Worm (Caenorhabditis elegans) whole organism, mixed stage, embryonic: ENCODE measurements around the gene ins-19.

Experiments
- M03D4.4 ChIP-seq: sonication (generic microtip); optimal IDR thresholded peaks from 2 replicates; lab custom pipeline; 2017; ENCODE audit warnings: mild to moderate bottlenecking, missing genetic modification characterization, missing compliant biosample characterization
- bed-3 ChIP-seq: fragments of 200-800 bp; sonication (Bioruptor generic); optimal IDR thresholded peaks from 3 replicates; lab custom pipeline; 2018; ENCODE audit warnings: mild to moderate bottlenecking, missing genetic modification characterization, moderate library complexity, missing compliant biosample characterization
- blmp-1 ChIP-seq: fragments of 150-350 bp; optimal IDR thresholded peaks from 2 replicates; lab custom pipeline; 2014; ENCODE audit warnings: missing biosample characterization, missing genetic modification characterization
- ceh-39 ChIP-seq: fragments of 150-350 bp; optimal IDR thresholded peaks from 2 replicates; lab custom pipeline; 2014; ENCODE audit warnings: missing biosample characterization, missing genetic modification characterization
- ceh-43 ChIP-seq: fragments of 200-800 bp; sonication (Bioruptor generic); optimal IDR thresholded peaks from 2 replicates; lab custom pipeline; 2018; ENCODE audit warnings: mild to moderate bottlenecking, missing genetic modification characterization, moderate library complexity, missing compliant biosample characterization
- ceh-83 ChIP-seq: fragments of 200-800 bp; sonication (Bioruptor generic); optimal IDR thresholded peaks from 2 replicates; lab custom pipeline; 2018; ENCODE audit warnings: mild to moderate bottlenecking, missing genetic modification characterization, missing compliant biosample characterization
- ces-1 ChIP-seq: fragments of 150-350 bp; optimal IDR thresholded peaks from 2 replicates; lab custom pipeline; 2014; ENCODE audit warnings: missing biosample characterization, missing genetic modification reagents, missing genetic modification characterization
- cnd-1 ChIP-seq: fragments of 200-800 bp; sonication (Bioruptor generic); optimal IDR thresholded peaks from 2 replicates; lab custom pipeline; 2018; ENCODE audit warnings: mild to moderate bottlenecking, missing genetic modification characterization, missing compliant biosample characterization
- drap-1 ChIP-seq: fragments of 200-800 bp; sonication (Bioruptor generic); optimal IDR thresholded peaks from 3 replicates; lab custom pipeline; 2018; ENCODE audit warnings: mild to moderate bottlenecking, missing genetic modification characterization, missing compliant biosample characterization
- elt-3 ChIP-seq: fragments of 150-350 bp; optimal IDR thresholded peaks from 2 replicates; lab custom pipeline; 2014; ENCODE audit warnings: missing biosample characterization, missing genetic modification characterization
- flh-1 ChIP-seq: fragments of 200-800 bp; sonication (Bioruptor generic); optimal IDR thresholded peaks from 2 replicates; lab custom pipeline; 2018; ENCODE audit warnings: mild to moderate bottlenecking, missing genetic modification characterization, moderate library complexity, missing compliant biosample characterization
- ham-2 ChIP-seq: fragments of 200-800 bp; sonication (Bioruptor generic); optimal IDR thresholded peaks from 2 replicates; lab custom pipeline; 2018; ENCODE audit warnings: mild to moderate bottlenecking, missing genetic modification characterization, missing compliant biosample characterization
- hlh-1 ChIP-seq: fragments of 150-350 bp; optimal IDR thresholded peaks from 2 replicates; lab custom pipeline; 2014; ENCODE audit warnings: missing biosample characterization, missing genetic modification reagents, missing genetic modification characterization
- lin-13 ChIP-seq: fragments of 150-350 bp; optimal IDR thresholded peaks from 2 replicates; lab custom pipeline; 2014; ENCODE audit warnings: missing biosample characterization, missing genetic modification characterization
- lin-32 ChIP-seq: fragments of 200-800 bp; sonication (Bioruptor generic); optimal IDR thresholded peaks from 2 replicates; lab custom pipeline; 2018; ENCODE audit warnings: mild to moderate bottlenecking, missing genetic modification characterization, missing compliant biosample characterization
- mab-5 ChIP-seq: fragments of 150-350 bp; optimal IDR thresholded peaks from 2 replicates; lab custom pipeline; 2014; ENCODE audit warnings: missing biosample characterization, missing genetic modification characterization
- mep-1 ChIP-seq: fragments of 150-350 bp; optimal IDR thresholded peaks from 2 replicates; lab custom pipeline; 2017; ENCODE audit warnings: missing biosample characterization, missing genetic modification reagents, missing genetic modification characterization, inconsistent platforms
- mls-2 ChIP-seq: sonication (generic microtip); optimal IDR thresholded peaks from 2 replicates; lab custom pipeline; 2016; ENCODE audit warnings: mild to moderate bottlenecking, missing genetic modification characterization, moderate library complexity, missing compliant biosample characterization
- nhr-12 ChIP-seq: fragments of 150-350 bp; optimal IDR thresholded peaks from 2 replicates; lab custom pipeline; 2014; ENCODE audit warnings: missing biosample characterization, missing genetic modification characterization
- nhr-2 ChIP-seq: fragments of 150-350 bp; optimal IDR thresholded peaks from 2 replicates; lab custom pipeline; 2014; ENCODE audit warnings: missing biosample characterization, missing genetic modification characterization
- nhr-237 ChIP-seq: fragments of 150-350 bp; optimal IDR thresholded peaks from 2 replicates; lab custom pipeline; 2014; ENCODE audit warnings: missing biosample characterization, missing genetic modification characterization
- nhr-28 ChIP-seq: fragments of 150-350 bp; optimal IDR thresholded peaks from 2 replicates; lab custom pipeline; 2014; ENCODE audit warnings: missing biosample characterization, missing genetic modification characterization
- nhr-76 ChIP-seq: sonication (generic microtip); optimal IDR thresholded peaks from 2 replicates; lab custom pipeline; 2017; ENCODE audit warnings: missing biosample characterization, missing genetic modification characterization
- sem-2 ChIP-seq: fragments of 200-800 bp; sonication (Bioruptor generic); optimal IDR thresholded peaks from 2 replicates; lab custom pipeline; 2018; ENCODE audit warnings: mild to moderate bottlenecking, missing genetic modification characterization, missing compliant biosample characterization
- snpc-4 ChIP-seq: fragments of 150-350 bp; optimal IDR thresholded peaks from 2 replicates; lab custom pipeline; 2014; ENCODE audit warnings: missing biosample characterization, missing genetic modification characterization
- sptf-1 ChIP-seq: sonication (generic microtip); optimal IDR thresholded peaks from 2 replicates; lab custom pipeline; 2017; ENCODE audit warnings: mild to moderate bottlenecking, missing genetic modification characterization, moderate library complexity, missing compliant biosample characterization
- tbx-8 ChIP-seq: fragments of 200-800 bp; sonication (Bioruptor generic); optimal IDR thresholded peaks from 2 replicates; lab custom pipeline; 2018; ENCODE audit warnings: mild to moderate bottlenecking, missing genetic modification characterization, moderate library complexity, missing compliant biosample characterization
- unc-120 ChIP-seq: sonication (generic microtip); optimal IDR thresholded peaks from 2 replicates; lab custom pipeline; 2017; ENCODE audit warnings: missing genetic modification characterization, missing compliant biosample characterization; ENCODE audit not compliant: poor library complexity, severe bottlenecking
- unc-39 ChIP-seq: fragments of 150-350 bp; optimal IDR thresholded peaks from 2 replicates; lab custom pipeline; 2014; ENCODE audit warnings: missing biosample characterization, missing genetic modification characterization
- ztf-11 ChIP-seq: fragments of 150-350 bp; optimal IDR thresholded peaks from 2 replicates; lab custom pipeline; 2014; ENCODE audit warnings: missing biosample characterization, missing genetic modification characterization

Gene ins-19

DNA sequence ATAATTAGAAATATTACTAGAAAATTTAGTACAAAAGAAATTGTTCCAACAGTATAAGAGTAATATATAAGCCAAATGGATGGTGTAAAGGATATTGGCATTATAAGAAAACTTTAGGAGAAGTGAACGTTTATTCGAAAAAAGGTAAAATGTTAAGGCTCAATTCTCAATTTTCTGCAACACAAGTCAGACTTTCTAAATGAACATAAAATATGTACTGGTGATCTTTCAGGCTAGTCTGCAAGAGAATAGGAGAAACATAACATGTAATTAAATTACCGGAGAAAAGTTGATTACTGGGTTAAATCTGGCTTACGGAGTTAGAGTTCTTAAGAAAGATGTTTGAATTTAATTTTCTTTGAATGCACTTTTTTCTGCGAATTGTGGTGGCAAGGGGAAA lies 30.5 kb upstream of the ins-19 start, which contains the start of gene sri-33:
sri-33 (minus strand) TSS at position 101 of the 400 bp plus-strand sequence.
- TF ChIP-seq lin-32 (GFP tag; lab: Kevin White, UChicago) (no peak), nhr-2 (no peak), nhr-28 (no peak), hlh-1 (no peak), nhr-12 (no peak), ces-1 (GFP tag; lab: Kevin White, UChicago) (no peak), sptf-1 (tag; lab: Kevin White, UChicago) (no peak), lin-13 (tag; lab: Kevin White, UChicago) (no peak), tbx-8 (GFP tag; lab: Kevin White, UChicago) (no peak), ceh-43 (GFP tag; lab: Kevin White, UChicago) (no peak), mls-2 (tag; lab: Kevin White, UChicago) (no peak), unc-39 (tag; lab: Kevin White, UChicago) (no peak), nhr-237 (tag; lab: Kevin White, UChicago) (no peak), ztf-11 (no peak), cnd-1 (tag; lab: Kevin White, UChicago) (no peak), bed-3 (GFP tag; lab: Kevin White, UChicago) (no peak), mab-5 (tag; lab: Kevin White, UChicago) (no peak), flh-1 (GFP tag; lab: Kevin White, UChicago) (no peak), elt-3 (no peak), blmp-1 (tag; lab: Kevin White, UChicago) (no peak)

ce11 chrII:3154383-3154782 lies 28.1 kb upstream of the ins-19 start, which contains the start of gene sri-32:
Gene sri-32 (minus strand): TSS chrII:3154483.
- no peak for TF ChIP-seq nhr-237 (tag; lab: Kevin White, UChicago)
- no peak for TF ChIP-seq ztf-11
- no peak for TF ChIP-seq nhr-76 (tag; lab: Kevin White, UChicago)
- no peak for TF ChIP-seq cnd-1 (tag; lab: Kevin White, UChicago)
- TF ChIP-seq bed-3 (GFP tag; lab: Kevin White, UChicago), result no peak
- TF ChIP-seq sptf-1 (tag; lab: Kevin White, UChicago), result no peak
- no peak for TF ChIP-seq nhr-28
- no peak for TF ChIP-seq ceh-39 (tag; lab: Kevin White, UChicago)
- TF ChIP-seq drap-1, result no peak

DNA sequence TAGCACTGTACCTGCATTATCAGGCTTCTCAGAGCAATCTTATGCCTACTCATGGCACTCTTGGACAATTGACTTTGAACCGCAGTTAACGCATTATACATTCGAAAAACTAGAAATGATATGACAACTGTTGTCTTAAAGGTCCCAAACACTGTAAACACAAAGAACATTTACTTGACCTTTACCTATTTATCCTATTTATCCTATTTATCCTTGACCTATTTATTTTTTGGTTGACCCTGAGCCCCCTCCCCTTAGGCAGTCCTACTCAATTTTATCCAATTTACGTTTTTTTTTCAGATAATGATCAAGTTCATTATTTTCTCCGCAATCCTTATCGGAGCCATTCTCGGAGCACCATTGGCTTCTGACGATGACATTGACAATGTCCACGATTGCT lies 25.4 kb upstream of the ins-19 start, which contains the start of the genes T10D4.14 and T10D4.19:
T10D4.14 (minus strand) TSS at position 101 of the 400 bp plus-strand sequence.
T10D4.19 (plus strand) TSS at position 304 of the 400 bp plus-strand sequence.
- TF ChIP-seq hlh-1 (no peak), ham-2 (GFP tag; lab: Kevin White, UChicago) (no peak), cnd-1 (tag; lab: Kevin White, UChicago) (no peak), mep-1 (tag; lab: Kevin White, UChicago) (no peak), unc-120 (tag; lab: Kevin White, UChicago) (no peak), nhr-12 (no peak), mab-5 (tag; lab: Kevin White, UChicago) (no peak)

DNA sequence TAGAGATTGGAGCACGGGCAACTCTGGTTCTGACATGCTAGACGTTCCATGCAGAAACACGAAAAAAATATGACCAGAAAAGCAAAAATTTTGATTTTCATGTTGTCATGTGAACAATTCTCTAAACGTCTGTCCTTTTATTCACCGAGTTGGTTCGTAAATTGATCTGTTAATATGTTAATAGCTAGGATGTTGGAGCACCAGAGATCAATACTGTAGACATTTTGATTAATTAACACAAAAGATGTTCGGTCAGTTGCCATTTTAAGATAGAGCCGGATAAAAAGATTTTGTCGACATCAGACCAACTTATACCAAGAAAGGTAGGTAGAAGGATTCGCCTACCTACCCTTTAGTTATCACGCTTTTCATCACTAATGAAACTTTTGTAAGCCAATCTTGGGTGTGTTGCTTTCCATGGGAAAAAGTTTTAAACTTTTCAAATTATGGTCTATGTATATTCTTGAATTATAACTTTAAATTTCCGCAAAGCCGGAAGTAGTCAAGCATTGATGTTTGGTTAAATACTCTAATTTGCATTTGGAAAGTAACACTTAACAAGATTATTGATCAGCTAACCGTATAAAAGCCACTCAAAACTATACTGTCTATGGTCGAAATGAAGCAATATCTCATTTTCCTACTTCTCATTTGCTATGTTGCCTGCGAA lies 23.4 kb upstream of the ins-19 start, which contains the start of the genes T10D4.11 and T10D4.1:
T10D4.11 (minus strand) TSS at position 101 of the 670 bp plus-strand sequence.
T10D4.1 (plus strand) TSS at position 620 of the 670 bp plus-strand sequence.
- no peak for TF ChIP-seq ceh-39 (tag; lab: Kevin White, UChicago)
- TF ChIP-seq nhr-2, result no peak
- no peak for TF ChIP-seq unc-39 (tag; lab: Kevin White, UChicago)
- no peak for TF ChIP-seq drap-1
- no peak for TF ChIP-seq ces-1 (GFP tag; lab: Kevin White, UChicago)
- TF ChIP-seq sem-2, result no peak
- no peak for TF ChIP-seq ham-2 (GFP tag; lab: Kevin White, UChicago)
- no peak for TF ChIP-seq lin-32 (GFP tag; lab: Kevin White, UChicago)
- TF ChIP-seq snpc-4 (tag; lab: Kevin White, UChicago), result no peak
- TF ChIP-seq mab-5 (tag; lab: Kevin White, UChicago), result no peak
- TF ChIP-seq bed-3 (GFP tag; lab: Kevin White, UChicago), result no peak
- TF ChIP-seq ceh-43 (GFP tag; lab: Kevin White, UChicago), result no peak
- no peak for TF ChIP-seq ztf-11
- TF ChIP-seq tbx-8 (GFP tag; lab: Kevin White, UChicago), result no peak
- no peak for TF ChIP-seq lin-13 (tag; lab: Kevin White, UChicago)
- no peak for TF ChIP-seq M03D4.4 (tag; lab: Kevin White, UChicago)
- no peak for TF ChIP-seq ceh-83 (GFP tag; lab: Kevin White, UChicago)
- no peak for TF ChIP-seq nhr-12
- TF ChIP-seq blmp-1 (tag; lab: Kevin White, UChicago), result no peak
